Worm (Caenorhabditis elegans): ENCODE results near the gene C17H12.12.

- TF ChIP-seq ceh-8 (GFP tag; optimal IDR thresholded peaks at IDR 0.05), result no peak
- no peak for TF ChIP-seq F16B12.6 (tag; optimal IDR thresholded peaks at IDR 0.05)
- TF ChIP-seq hpl-2 (GFP tag; optimal IDR thresholded peaks at IDR 0.05), result no peak
- no peak for TF ChIP-seq nhr-11 (tag; optimal IDR thresholded peaks at IDR 0.05)
- TF ChIP-seq snpc-4 (tag; optimal IDR thresholded peaks at IDR 0.05), result no peak
- TF ChIP-seq mdl-1 (tag; optimal IDR thresholded peaks at IDR 0.05), result no peak
- no peak for TF ChIP-seq lin-39 (tag; optimal IDR thresholded peaks at IDR 0.05)
- TF ChIP-seq snu-23 (GFP tag; optimal IDR thresholded peaks at IDR 0.05), result peak; percentile 22
- TF ChIP-seq unc-130 (tag; optimal IDR thresholded peaks at IDR 0.05), result no peak
- TF ChIP-seq lin-13 (GFP tag; optimal IDR thresholded peaks at IDR 0.05), result no peak
Observed at ce11 chrIV:6750117-6750516, 45.6 kb upstream of the C17H12.12 start.

Measured in whole organism, L1 larva.